Fruit fly (Drosophila melanogaster): ENCODE measurements around the gene Esp.

Esp gene

dm6 chr3R:24894419-24895206, 52.9 kb downstream of the Esp start, which contains the start of the genes CG31121 and CG11069 (continued):
- TF ChIP-seq inv (GFP tag; IDR thresholded peaks at IDR 0.05; ENCODE audit: partially characterized antibody) = no peak
- TF ChIP-seq CG9932 (GFP tag; IDR thresholded peaks at IDR 0.05) = no peak
- TF ChIP-seq pzg (GFP tag; optimal IDR thresholded peaks at IDR 0.05) = no peak
- TF ChIP-seq CHES-1-like (GFP tag; optimal IDR thresholded peaks at IDR 0.05) = no peak
- no peak for TF ChIP-seq ara (GFP tag; IDR thresholded peaks at IDR 0.05)
- TF ChIP-seq zen2 (GFP tag; IDR thresholded peaks at IDR 0.05; ENCODE audit: partially characterized antibody) = 0 out of 3 replicates have a peak, but pooled peaks have one; percentile 7
- TF ChIP-seq nmo (GFP tag; optimal IDR thresholded peaks at IDR 0.05) = no peak
- no peak for TF ChIP-seq CG13624 (GFP tag; optimal IDR thresholded peaks at IDR 0.05)
- no peak for TF ChIP-seq CG8290 (GFP tag; optimal IDR thresholded peaks at IDR 0.05)
- no peak for TF ChIP-seq CG8290 (tag; optimal IDR thresholded peaks at IDR 0.05)
- no peak for TF ChIP-seq CG15601 (tag; optimal IDR thresholded peaks at IDR 0.05)
- TF ChIP-seq CG10462 (GFP tag; optimal IDR thresholded peaks at IDR 0.05) = no peak
- no peak for TF ChIP-seq Side (GFP tag; optimal IDR thresholded peaks at IDR 0.05)
- peak; percentile 38 for TF ChIP-seq CG5180 (GFP tag; optimal IDR thresholded peaks at IDR 0.05)
- TF ChIP-seq CG12299 (tag; optimal IDR thresholded peaks at IDR 0.05) = no peak
- TF ChIP-seq CG8944 (GFP tag; optimal IDR thresholded peaks at IDR 0.05) = no peak
- TF ChIP-seq gce (GFP tag; IDR thresholded peaks at IDR 0.05) = peak; percentile 12; the same call in 1 of the 3 replicates
- no peak for TF ChIP-seq ro (GFP tag; IDR thresholded peaks at IDR 0.05)
- no peak for TF ChIP-seq CG1603 (tag; optimal IDR thresholded peaks at IDR 0.05)
- TF ChIP-seq chm (GFP tag; IDR thresholded peaks at IDR 0.05) = peak; percentile 50; the same call in 1 of the 2 replicates
- no peak for TF ChIP-seq CG6683 (GFP tag; optimal IDR thresholded peaks at IDR 0.05)
- no peak for TF ChIP-seq dysf (GFP tag; IDR thresholded peaks at IDR 0.05)
- no peak for TF ChIP-seq Rx (GFP tag; IDR thresholded peaks at IDR 0.05)
- no peak for TF ChIP-seq jumu (GFP tag; optimal IDR thresholded peaks at IDR 0.05)
- TF ChIP-seq ttk (GFP tag; IDR thresholded peaks at IDR 0.05) = no peak
- no peak for TF ChIP-seq sc (optimal IDR thresholded peaks at IDR 0.05)
- no peak for TF ChIP-seq sc (GFP tag; optimal IDR thresholded peaks at IDR 0.05)
- no peak for TF ChIP-seq CG1832 (GFP tag; optimal IDR thresholded peaks at IDR 0.05)
- TF ChIP-seq exex (tag; optimal IDR thresholded peaks at IDR 0.05) = no peak
- TF ChIP-seq slbo (GFP tag; IDR thresholded peaks at IDR 0.05) = 0 out of 2 replicates have a peak, but pooled peaks have one; percentile 23
- TF ChIP-seq Mrtf (GFP tag; IDR thresholded peaks at IDR 0.05) = no peak
- TF ChIP-seq stwl (tag; optimal IDR thresholded peaks at IDR 0.05) = no peak
- 0 out of 3 replicates have a peak, but pooled peaks have one; percentile 20 for TF ChIP-seq so (GFP tag; IDR thresholded peaks at IDR 0.05)
- TF ChIP-seq aop (GFP tag; IDR thresholded peaks at IDR 0.05) = 0 out of 2 replicates have a peak, but pooled peaks have one; percentile 17
- TF ChIP-seq CG16813 (GFP tag; IDR thresholded peaks at IDR 0.05; ENCODE audit: partially characterized antibody) = 0 out of 3 replicates have a peak, but pooled peaks have one; percentile 15
- no peak for TF ChIP-seq CG8089 (GFP tag; optimal IDR thresholded peaks at IDR 0.05)
- no peak for TF ChIP-seq CG7271 (tag; optimal IDR thresholded peaks at IDR 0.05)
- no peak for TF ChIP-seq NC2β (GFP tag; optimal IDR thresholded peaks at IDR 0.05)
- peak; percentile 66 to 84 for TF ChIP-seq Trl (optimal IDR thresholded peaks at IDR 0.05)
- TF ChIP-seq Trl (GFP tag; optimal IDR thresholded peaks at IDR 0.05) = no peak
- TF ChIP-seq CG14860 (GFP tag; IDR thresholded peaks at IDR 0.05; ENCODE audit: partially characterized antibody) = no peak
- TF ChIP-seq Aef1 (GFP tag; IDR thresholded peaks at IDR 0.05) = no peak
- TF ChIP-seq tup (GFP tag; optimal IDR thresholded peaks at IDR 0.05) = no peak
- no peak for TF ChIP-seq run (tag; optimal IDR thresholded peaks at IDR 0.05)
- no peak for TF ChIP-seq H2.0 (GFP tag; IDR thresholded peaks at IDR 0.05)
- TF ChIP-seq H15 (GFP tag; IDR thresholded peaks at IDR 0.05) = no peak
- peak; percentile 46 for TF ChIP-seq Rfx (GFP tag; IDR thresholded peaks at IDR 0.05)
- TF ChIP-seq chn (GFP tag; optimal IDR thresholded peaks at IDR 0.05) = no peak
- no peak for TF ChIP-seq CG17359 (tag; optimal IDR thresholded peaks at IDR 0.05)
- no peak for TF ChIP-seq CG17568 (GFP tag; optimal IDR thresholded peaks at IDR 0.05)
- TF ChIP-seq Dp (GFP tag; optimal IDR thresholded peaks at IDR 0.05) = no peak
